Fruit fly (Drosophila melanogaster) whole organism, prepupa: Measurements from ENCODE around the gene defl.
A peak's percentile ranks its signal among the peaks of the same experiment; 100 is the strongest.

Source experiments
- Blimp-1 ChIP-seq: fragments of 200-800 bp; sonication (Bioruptor generic); optimal IDR thresholded peaks from 3 replicates; lab custom pipeline; 2017; ENCODE audit warnings: missing biosample characterization, missing genetic modification characterization, mild to moderate bottlenecking, moderate library complexity, missing genetic modification reagents
- CG10631 ChIP-seq: fragments of 200-800 bp; sonication (Bioruptor generic); optimal IDR thresholded peaks from 2 replicates; lab custom pipeline; 2016; ENCODE audit warnings: missing biosample characterization, missing genetic modification characterization
- CG11762 ChIP-seq: fragments of 200-800 bp; sonication (Bioruptor generic); optimal IDR thresholded peaks from 3 replicates; lab custom pipeline; 2016; ENCODE audit warnings: missing biosample characterization, missing genetic modification characterization; ENCODE audit not compliant: insufficient read depth
- CG15336 ChIP-seq: fragments of 200-800 bp; sonication (Bioruptor generic); IDR thresholded peaks from 2 replicates; pipeline ENCODE4 v1.3.6; 2022; ENCODE audit warnings: missing biosample characterization, missing genetic modification characterization
- CG3032 ChIP-seq: fragments of 200-800 bp; optimal IDR thresholded peaks from 2 replicates; lab custom pipeline; 2019; ENCODE audit warnings: missing biosample characterization, mild to moderate bottlenecking, missing genetic modification characterization, moderate library complexity
- CG31627 ChIP-seq: fragments of 200-800 bp; sonication (Bioruptor generic); optimal IDR thresholded peaks from 3 replicates; lab custom pipeline; 2016; ENCODE audit warnings: missing biosample characterization, missing genetic modification characterization
- CG3919 ChIP-seq: fragments of 200-800 bp; sonication (Bioruptor generic); optimal IDR thresholded peaks from 3 replicates; lab custom pipeline; 2016; ENCODE audit warnings: missing biosample characterization, missing genetic modification characterization
- CG6163 ChIP-seq: fragments of 200-800 bp; sonication (Bioruptor generic); IDR thresholded peaks from 3 replicates; pipeline ENCODE4 v1.3.6; 2022; ENCODE audit warnings: missing biosample characterization, missing genetic modification characterization
- CG6276 ChIP-seq: fragments of 200-800 bp; sonication (Bioruptor generic); optimal IDR thresholded peaks from 2 replicates; lab custom pipeline; 2017; ENCODE audit warnings: missing biosample characterization, mild to moderate bottlenecking, missing genetic modification characterization
- CG6792 ChIP-seq: fragments of 200-800 bp; sonication (Bioruptor generic); optimal IDR thresholded peaks from 3 replicates; lab custom pipeline; 2016; ENCODE audit warnings: missing biosample characterization, missing genetic modification characterization
- CG6854 ChIP-seq: fragments of 200-800 bp; sonication (Bioruptor generic); optimal IDR thresholded peaks from 2 replicates; lab custom pipeline; 2017; ENCODE audit warnings: missing biosample characterization, mild to moderate bottlenecking, missing genetic modification characterization
- CG7368 ChIP-seq: fragments of 200-800 bp; sonication (Bioruptor generic); optimal IDR thresholded peaks from 3 replicates; lab custom pipeline; 2016; ENCODE audit warnings: missing biosample characterization, missing genetic modification characterization
- CG8119 ChIP-seq: fragments of 200-800 bp; sonication (Bioruptor generic); IDR thresholded peaks from 3 replicates; pipeline ENCODE4 v1.3.6; 2022; ENCODE audit warnings: missing biosample characterization, missing genetic modification characterization
- Eip75B ChIP-seq: fragments of 200-800 bp; sonication (Bioruptor generic); optimal IDR thresholded peaks from 3 replicates; lab custom pipeline; 2016; ENCODE audit warnings: missing biosample characterization, missing genetic modification characterization
- Eip78C ChIP-seq: fragments of 200-800 bp; sonication (Bioruptor generic); peaks from one replicate; lab custom pipeline; 2016; ENCODE audit warnings: missing biosample characterization, missing genetic modification characterization
- Eip93F ChIP-seq: fragments of 200-800 bp; sonication (Bioruptor generic); optimal IDR thresholded peaks from 2 replicates; lab custom pipeline; 2016; ENCODE audit warnings: missing biosample characterization, mild to moderate bottlenecking, missing genetic modification characterization
- Gug ChIP-seq: fragments of 200-800 bp; sonication (Bioruptor generic); IDR thresholded peaks from 2 replicates; pipeline ENCODE4 v1.3.6; 2022; ENCODE audit warnings: missing biosample characterization, missing genetic modification characterization
- Hr38 ChIP-seq: sonication (Bioruptor generic); optimal IDR thresholded peaks from 2 replicates; lab custom pipeline; 2016; ENCODE audit warnings: missing biosample characterization, missing genetic modification characterization
- Hr39 ChIP-seq: fragments of 200-800 bp; sonication (Bioruptor generic); optimal IDR thresholded peaks from 2 replicates; lab custom pipeline; 2016; ENCODE audit warnings: missing biosample characterization, missing genetic modification characterization
- Hr4 ChIP-seq: fragments of 200-800 bp; sonication (Bioruptor generic); optimal IDR thresholded peaks from 3 replicates; lab custom pipeline; 2016; ENCODE audit warnings: missing biosample characterization, missing genetic modification characterization
- Lpt ChIP-seq: fragments of 200-800 bp; sonication (Bioruptor generic); optimal IDR thresholded peaks from 3 replicates; lab custom pipeline; 2016; ENCODE audit warnings: missing biosample characterization, missing genetic modification characterization
- Met ChIP-seq: fragments of 200-800 bp; sonication (Bioruptor generic); optimal IDR thresholded peaks from 3 replicates; lab custom pipeline; 2016; ENCODE audit warnings: missing biosample characterization, missing genetic modification characterization
- Sox102F ChIP-seq: fragments of 200-800 bp; sonication (Bioruptor generic); optimal IDR thresholded peaks from 2 replicates; lab custom pipeline; 2016; ENCODE audit warnings: missing biosample characterization, mild to moderate bottlenecking, missing genetic modification characterization
- Sox14 ChIP-seq: fragments of 200-800 bp; sonication (Bioruptor generic); optimal IDR thresholded peaks from 3 replicates; lab custom pipeline; 2016; ENCODE audit warnings: missing biosample characterization, missing genetic modification characterization
- achi ChIP-seq: fragments of 200-800 bp; sonication (Bioruptor generic); optimal IDR thresholded peaks from 3 replicates; lab custom pipeline; 2016; ENCODE audit warnings: missing biosample characterization, missing genetic modification characterization
- acj6 ChIP-seq: fragments of 200-800 bp; sonication (Bioruptor generic); optimal IDR thresholded peaks from 3 replicates; lab custom pipeline; 2016; ENCODE audit warnings: missing biosample characterization, missing genetic modification characterization
- cyc ChIP-seq: fragments of 200-800 bp; sonication (Bioruptor generic); optimal IDR thresholded peaks from 3 replicates; lab custom pipeline; 2016; ENCODE audit warnings: missing biosample characterization, missing genetic modification characterization
- eg ChIP-seq: fragments of 200-800 bp; sonication (Bioruptor generic); IDR thresholded peaks from 3 replicates; pipeline ENCODE4 v1.3.6; 2022; ENCODE audit warnings: missing biosample characterization, missing genetic modification characterization
- fd59A ChIP-seq: fragments of 200-800 bp; sonication (Bioruptor generic); optimal IDR thresholded peaks from 2 replicates; lab custom pipeline; 2017; ENCODE audit warnings: missing biosample characterization, mild to moderate bottlenecking, missing genetic modification characterization, missing genetic modification reagents
- fkh ChIP-seq: fragments of 200-800 bp; sonication (Bioruptor generic); optimal IDR thresholded peaks from 3 replicates; lab custom pipeline; 2017; ENCODE audit warnings: missing biosample characterization, mild to moderate bottlenecking, missing genetic modification characterization, moderate library complexity
- pdm3 ChIP-seq: fragments of 200-800 bp; sonication (Bioruptor generic); optimal IDR thresholded peaks from 3 replicates; lab custom pipeline; 2016; ENCODE audit warnings: missing biosample characterization, missing genetic modification characterization
- spab ChIP-seq: fragments of 200-800 bp; sonication (Bioruptor generic); optimal IDR thresholded peaks from 2 replicates; lab custom pipeline; 2017; ENCODE audit warnings: missing biosample characterization, mild to moderate bottlenecking, missing genetic modification characterization, missing genetic modification reagents
- ss ChIP-seq, 2 experiments: fragments of 200-800 bp; sonication (Bioruptor generic); optimal IDR thresholded peaks; 2 replicates in 1 of 2; 3 replicates in 1 of 2; lab custom pipeline; 2017 to 2018; ENCODE audit warnings: mild to moderate bottlenecking in 2 of 2, missing biosample characterization in 2 of 2, missing genetic modification characterization in 2 of 2, moderate library complexity in 1 of 2
- svp ChIP-seq: fragments of 200-800 bp; sonication (Bioruptor generic); peaks from one replicate; lab custom pipeline; 2016; ENCODE audit warnings: missing biosample characterization, missing genetic modification characterization
- topi ChIP-seq: fragments of 200-800 bp; sonication (Bioruptor generic); optimal IDR thresholded peaks from 3 replicates; lab custom pipeline; 2016; ENCODE audit warnings: missing biosample characterization, missing genetic modification characterization
- vri ChIP-seq: fragments of 200-800 bp; sonication (Bioruptor generic); optimal IDR thresholded peaks from 3 replicates; lab custom pipeline; 2016; ENCODE audit warnings: missing biosample characterization, mild to moderate bottlenecking, missing genetic modification characterization

Gene defl

dm6 chr3L:9692892-9693551 lies 30.2 kb upstream of the defl start (continued):
- TF ChIP-seq fkh (GFP tag; lab: Kevin White, UChicago) (peak; percentile 78), CG3032 (peak; percentile 93), pdm3 (GFP tag; lab: Kevin White, UChicago) (peak; percentile 96), CG6792 (GFP tag; lab: Kevin White, UChicago) (peak; percentile 96), Sox102F (GFP tag; lab: Kevin White, UChicago) (peak; percentile 95), CG10631 (peak; percentile 96), cyc (GFP tag; lab: Kevin White, UChicago) (peak; percentile 96), Eip75B (peak; percentile 97), CG6163 (GFP tag; lab: Robert Waterston, UW) (peak; percentile 77), Eip93F (GFP tag; lab: Kevin White, UChicago) (peak; percentile 77)

dm6 chr3L:9693552-9694133 lies 29.6 kb upstream of the defl start:
- peak; percentile 41; the same call in 1 of the 3 replicates for TF ChIP-seq eg (GFP tag; lab: Robert Waterston, UW)
- TF ChIP-seq spab = no peak
- no peak for TF ChIP-seq Sox14
- TF ChIP-seq CG6276 (GFP tag; lab: Kevin White, UChicago) = peak; percentile 2
- no peak for TF ChIP-seq Met (GFP tag; lab: Kevin White, UChicago)
- no peak for TF ChIP-seq Hr4 (GFP tag; lab: Kevin White, UChicago)
- no peak for TF ChIP-seq CG10631
- no peak for TF ChIP-seq CG11762 (GFP tag; lab: Kevin White, UChicago)
- TF ChIP-seq vri (GFP tag; lab: Kevin White, UChicago) = no peak
- no peak for TF ChIP-seq acj6
- no peak for TF ChIP-seq Blimp-1 (GFP tag; lab: Kevin White, UChicago)
- TF ChIP-seq Eip75B = no peak
- peak; percentile 27; the same call in 1 of the 2 replicates for TF ChIP-seq CG15336
- no peak for TF ChIP-seq Lpt (GFP tag; lab: Kevin White, UChicago)
- no peak for TF ChIP-seq CG3032
- no peak for TF ChIP-seq pdm3 (GFP tag; lab: Kevin White, UChicago)
- TF ChIP-seq Hr38 (GFP tag; lab: Kevin White, UChicago) = no peak
- TF ChIP-seq CG31627 (GFP tag; lab: Kevin White, UChicago) = no peak
- TF ChIP-seq Eip78C (GFP tag; lab: Kevin White, UChicago) = no peak
- TF ChIP-seq CG6163 (GFP tag; lab: Robert Waterston, UW) = peak; percentile 24; the same call in 1 of the 3 replicates
- TF ChIP-seq topi (GFP tag; lab: Kevin White, UChicago) = no peak
- TF ChIP-seq Gug (GFP tag; lab: Robert Waterston, UW) = no peak
- no peak for TF ChIP-seq Hr39 (GFP tag; lab: Kevin White, UChicago)
- no peak for TF ChIP-seq CG7368 (GFP tag; lab: Kevin White, UChicago)
- peak; percentile 24 for TF ChIP-seq fkh (GFP tag; lab: Kevin White, UChicago)
- peak; percentile 18 for TF ChIP-seq achi (GFP tag; lab: Kevin White, UChicago)
- peak; percentile 43; the same call in 2 of the 3 replicates for TF ChIP-seq CG8119 (GFP tag; lab: Robert Waterston, UW)
- TF ChIP-seq ss (GFP tag; optimal IDR thresholded peaks at IDR 0.05; lab: Kevin White, UChicago) = no peak

dm6 chr3L:9694169-9694866 lies 28.9 kb upstream of the defl start:
- TF ChIP-seq svp (GFP tag; lab: Kevin White, UChicago) = peak; percentile 65
- TF ChIP-seq CG8119 (GFP tag; lab: Robert Waterston, UW) = no peak; the same call in 2 of the 3 replicates
- peak; percentile 42; the same call in 1 of the 2 replicates for TF ChIP-seq CG15336
- no peak for TF ChIP-seq CG3919 (GFP tag; lab: Kevin White, UChicago)
- peak; percentile 0 for TF ChIP-seq Eip78C (GFP tag; lab: Kevin White, UChicago)
- 0 out of 3 replicates have a peak, but pooled peaks have one; percentile 45 for TF ChIP-seq CG6163 (GFP tag; lab: Robert Waterston, UW)
- TF ChIP-seq fd59A (GFP tag; lab: Kevin White, UChicago) = no peak
- TF ChIP-seq CG6854 (GFP tag; lab: Kevin White, UChicago) = peak; percentile 32
- no peak for TF ChIP-seq cyc (GFP tag; lab: Kevin White, UChicago)
